Worm (Caenorhabditis elegans): Measurements from ENCODE around the gene col-125.

ce11 chrIV:11223878-11224277, 1.4 kb upstream of the col-125 start, which contains the start of gene C29F4.3:
- TF ChIP-seq nhr-237 (tag; optimal IDR thresholded peaks at IDR 0.05) (no peak), zag-1 (tag; optimal IDR thresholded peaks at IDR 0.05) (no peak), snpc-4 (tag; optimal IDR thresholded peaks at IDR 0.05) (no peak), mdl-1 (tag; optimal IDR thresholded peaks at IDR 0.05) (no peak), pqm-1 (tag; optimal IDR thresholded peaks at IDR 0.05) (no peak), nhr-90 (tag; optimal IDR thresholded peaks at IDR 0.05; ENCODE audit: poor library complexity) (no peak), sox-4 (tag; optimal IDR thresholded peaks at IDR 0.05) (no peak), nhr-19 (GFP tag; conservative IDR thresholded peaks at IDR 0.05) (no peak), lin-39 (tag; optimal IDR thresholded peaks at IDR 0.05) (no peak), ztf-4 (tag; optimal IDR thresholded peaks at IDR 0.05) (no peak)

Measured in whole organism, L1 larva.